Worm (Caenorhabditis elegans): ENCODE data around the gene apc-10.

- TF ChIP-seq npax-4 (tag; optimal IDR thresholded peaks at IDR 0.05) = no peak
- no peak for TF ChIP-seq rnt-1 (tag; optimal IDR thresholded peaks at IDR 0.05)
- no peak for TF ChIP-seq pax-1 (tag; optimal IDR thresholded peaks at IDR 0.05)
- no peak for TF ChIP-seq dmd-4 (tag; optimal IDR thresholded peaks at IDR 0.05; ENCODE audit: borderline replicate concordance)
- no peak for TF ChIP-seq ceh-24 (tag; optimal IDR thresholded peaks at IDR 0.05)
Observed at ce11 chrV:10425098-10425497, 1.1 kb downstream of the apc-10 start, which contains the start of gene col-12.
